Fruit fly (Drosophila melanogaster): ENCODE data around the gene CG42638.
"Not testable (repeated sequence)": the region's sequence is repeated elsewhere in the genome, so short reads cannot be mapped to it uniquely, and the experiment has no call there.

Gene CG42638

DNA sequence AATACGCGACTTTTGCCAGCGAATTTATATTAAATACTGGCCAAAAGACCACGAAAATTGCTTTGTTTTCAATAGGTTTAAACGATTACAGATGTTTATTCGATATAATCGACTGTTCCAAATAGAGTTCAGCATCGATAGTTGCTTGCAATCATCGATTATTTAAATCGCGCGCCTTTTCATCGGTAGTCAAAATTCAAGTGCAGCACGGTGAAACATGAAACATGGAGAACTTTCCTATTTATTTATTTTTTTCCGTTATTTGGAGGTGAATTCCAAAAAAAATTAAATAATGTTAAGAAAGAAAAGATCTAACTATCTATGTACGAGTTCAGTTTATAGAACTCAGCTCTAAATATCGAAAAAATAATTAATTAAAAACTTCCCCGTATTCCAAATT lies at the start of gene CG42638:
Gene CG42638 (minus strand): TSS at position 101 of the 400 bp plus-strand sequence.
- TF ChIP-seq Vsx2 (GFP tag; optimal IDR thresholded peaks at IDR 0.05; ENCODE audit: partially characterized antibody); Myc (optimal IDR thresholded peaks at IDR 0.05); sage (GFP tag; optimal IDR thresholded peaks at IDR 0.05): not testable (repeated sequence)

DNA sequence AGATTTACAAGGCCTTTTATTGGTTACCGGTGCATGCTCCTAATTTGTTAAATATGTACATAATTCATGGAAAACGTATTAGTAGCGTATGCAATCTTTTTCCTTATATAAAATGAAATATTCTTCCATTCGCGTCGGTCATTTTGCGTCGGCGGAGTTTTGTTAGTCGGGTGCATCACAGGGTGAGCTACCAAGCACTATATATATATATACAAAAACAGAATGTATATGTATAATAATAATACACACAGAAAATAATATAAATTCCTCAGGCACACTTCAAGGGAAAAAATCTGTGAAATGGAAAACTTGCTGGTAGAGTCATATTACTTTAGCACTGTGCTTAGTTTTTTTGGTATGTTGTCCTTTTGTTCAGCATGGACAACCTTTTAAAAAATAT lies 49.4 kb upstream of the CG42638 start, which contains the start of gene Ir76a:
Gene Ir76a (plus strand): TSS at position 301 of the 400 bp plus-strand sequence.
- TF ChIP-seq CrebA (GFP tag; optimal IDR thresholded peaks at IDR 0.05; ENCODE audit: borderline replicate concordance) (no peak), jim (GFP tag; optimal IDR thresholded peaks at IDR 0.05) (no peak), Dif (GFP tag; optimal IDR thresholded peaks at IDR 0.05; ENCODE audit: partially characterized antibody) (no peak), fru (GFP tag; optimal IDR thresholded peaks at IDR 0.05) (no peak), sage (GFP tag; optimal IDR thresholded peaks at IDR 0.05) (no peak), brk (GFP tag; optimal IDR thresholded peaks at IDR 0.05) (no peak), h (GFP tag; optimal IDR thresholded peaks at IDR 0.05) (no peak)

DNA sequence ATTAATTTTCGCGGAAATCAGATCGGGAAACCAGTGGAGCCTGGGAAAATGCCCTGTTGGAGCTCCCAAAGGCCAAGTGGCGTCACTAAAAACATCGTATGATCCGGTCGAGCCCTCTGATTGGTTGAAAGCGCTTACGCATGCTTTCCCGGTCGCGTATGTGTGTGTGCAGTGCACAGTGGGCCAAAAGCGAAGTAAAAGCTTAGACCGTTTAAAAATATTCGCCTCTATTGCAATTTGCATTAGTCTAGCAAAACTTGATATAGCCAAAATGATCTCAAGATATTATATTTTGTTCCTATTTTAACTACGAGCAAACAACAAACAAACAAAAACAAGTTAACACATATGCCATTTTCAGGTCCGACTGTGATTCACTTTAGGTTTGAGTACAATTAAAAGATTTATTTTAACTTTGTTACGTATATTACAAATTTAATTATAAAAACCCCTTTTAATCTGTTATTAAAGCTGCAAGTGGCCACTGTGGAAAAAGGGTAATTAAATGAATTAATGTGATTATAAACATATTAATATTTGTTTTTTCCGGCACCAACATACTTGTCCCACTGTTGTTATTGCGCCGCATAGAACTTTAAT lies 44.8 kb upstream of the CG42638 start:
- TF ChIP-seq HLH106 (tag; optimal IDR thresholded peaks at IDR 0.05) (peak; percentile 95), ey (GFP tag; optimal IDR thresholded peaks at IDR 0.05) (peak; percentile 83), Hr78 (GFP tag; optimal IDR thresholded peaks at IDR 0.05) (no peak), lola (GFP tag; optimal IDR thresholded peaks at IDR 0.05) (no peak), Jra (GFP tag; optimal IDR thresholded peaks at IDR 0.05) (peak; percentile 72), woc (GFP tag; optimal IDR thresholded peaks at IDR 0.05) (peak; percentile 89), brk (GFP tag; optimal IDR thresholded peaks at IDR 0.05) (no peak), fru (GFP tag; optimal IDR thresholded peaks at IDR 0.05) (peak; percentile 81), br (GFP tag; optimal IDR thresholded peaks at IDR 0.05) (no peak), Dif (GFP tag; optimal IDR thresholded peaks at IDR 0.05; ENCODE audit: partially characterized antibody) (peak; percentile 15), N (GFP tag; optimal IDR thresholded peaks at IDR 0.05) (peak; percentile 55), Myc (optimal IDR thresholded peaks at IDR 0.05) (no peak), GATAd (GFP tag; optimal IDR thresholded peaks at IDR 0.05) (no peak), sv (GFP tag; optimal IDR thresholded peaks at IDR 0.05) (peak; percentile 83), usp (GFP tag; optimal IDR thresholded peaks at IDR 0.05) (no peak), jim (GFP tag; optimal IDR thresholded peaks at IDR 0.05) (no peak), tai (GFP tag; optimal IDR thresholded peaks at IDR 0.05) (no peak), dmrt93B (GFP tag; optimal IDR thresholded peaks at IDR 0.05) (no peak), dsf (GFP tag; optimal IDR thresholded peaks at IDR 0.05; ENCODE audit: borderline replicate concordance) (peak; percentile 33), CrebA (GFP tag; optimal IDR thresholded peaks at IDR 0.05; ENCODE audit: borderline replicate concordance) (no peak), Hr83 (GFP tag; optimal IDR thresholded peaks at IDR 0.05; ENCODE audit: poor library complexity, severe bottlenecking) (peak; percentile 84), OdsH (GFP tag; optimal IDR thresholded peaks at IDR 0.05) (peak; percentile 90), CG32264 (GFP tag; optimal IDR thresholded peaks at IDR 0.05) (peak; percentile 80), dl (GFP tag; optimal IDR thresholded peaks at IDR 0.05; ENCODE audit: insufficient read depth in 1 of 2, partially characterized antibody in 2 of 2) (no peak), foxo (GFP tag; optimal IDR thresholded peaks at IDR 0.05) (peak; percentile 21 to 91), Abd-B (GFP tag; optimal IDR thresholded peaks at IDR 0.05) (no peak), psq (GFP tag; optimal IDR thresholded peaks at IDR 0.05) (peak; percentile 78), h (GFP tag; optimal IDR thresholded peaks at IDR 0.05) (peak; percentile 86), sage (GFP tag; optimal IDR thresholded peaks at IDR 0.05) (peak; percentile 66), Dfd (GFP tag; optimal IDR thresholded peaks at IDR 0.05) (no peak), Mio (GFP tag; optimal IDR thresholded peaks at IDR 0.05) (no peak), pan (optimal IDR thresholded peaks at IDR 0.05) (no peak), Rel (GFP tag; optimal IDR thresholded peaks at IDR 0.05) (peak; percentile 51), Rel (tag; optimal IDR thresholded peaks at IDR 0.05) (peak; percentile 35), Sp1 (GFP tag; optimal IDR thresholded peaks at IDR 0.05) (peak; percentile 89), CG9705 (GFP tag; optimal IDR thresholded peaks at IDR 0.05) (peak; percentile 71), Vsx2 (GFP tag; optimal IDR thresholded peaks at IDR 0.05; ENCODE audit: partially characterized antibody) (no peak), Hnf4 (GFP tag; optimal IDR thresholded peaks at IDR 0.05) (no peak), rgr (GFP tag; optimal IDR thresholded peaks at IDR 0.05) (peak; percentile 82)

Measured in whole organism, wandering third instar larva.